Worm (Caenorhabditis elegans): ENCODE data around the gene hxk-3.

hxk-3 gene

DNA sequence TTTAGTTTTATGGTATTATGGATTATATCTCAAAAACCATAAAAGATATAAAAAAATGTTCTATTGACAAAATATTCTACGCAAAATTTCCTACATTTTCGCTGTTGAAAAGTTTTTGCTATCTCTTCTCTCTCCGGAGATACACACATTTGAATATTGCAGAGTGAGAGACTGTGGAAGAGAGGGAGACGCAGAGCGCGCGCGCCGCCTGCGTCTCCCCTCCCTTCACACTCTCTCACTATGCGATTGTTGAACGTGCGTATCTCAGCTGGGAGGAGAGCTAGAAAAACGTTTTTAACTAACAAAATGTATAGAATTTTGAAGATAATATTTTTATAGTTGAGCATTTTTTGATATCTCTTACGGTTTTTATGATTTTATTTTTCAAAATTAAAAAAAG lies 28.3 kb upstream of the hxk-3 start:
- TF ChIP-seq mep-1 (tag; optimal IDR thresholded peaks at IDR 0.05) (no peak), nhr-237 (tag; optimal IDR thresholded peaks at IDR 0.05) (no peak), mls-2 (tag; optimal IDR thresholded peaks at IDR 0.05) (no peak), lin-13 (tag; optimal IDR thresholded peaks at IDR 0.05) (no peak), hlh-1 (tag; optimal IDR thresholded peaks at IDR 0.05) (no peak), bed-3 (GFP tag; optimal IDR thresholded peaks at IDR 0.05) (no peak)

DNA sequence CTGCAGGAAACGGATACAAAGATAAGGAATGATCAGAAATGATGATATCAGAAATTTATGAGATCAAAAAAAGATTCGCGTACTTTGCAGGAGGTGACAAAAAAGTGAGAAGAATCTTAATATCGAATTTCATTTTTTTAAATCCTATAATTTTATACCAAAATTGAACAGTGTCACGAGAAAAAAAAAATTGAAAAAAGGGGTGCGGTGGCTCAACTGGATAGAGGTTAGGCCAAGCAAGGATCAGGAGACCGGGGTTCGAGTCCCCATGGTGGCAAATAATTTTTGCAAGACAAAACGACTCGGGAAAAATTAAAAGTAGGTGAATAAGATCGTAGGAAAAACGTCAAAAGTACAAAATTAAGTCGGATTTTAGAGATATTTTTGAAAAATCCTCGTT lies 27.1 kb upstream of the hxk-3 start:
- no peak for TF ChIP-seq elt-3 (tag; optimal IDR thresholded peaks at IDR 0.05)
- no peak for TF ChIP-seq ham-2 (GFP tag; optimal IDR thresholded peaks at IDR 0.05)

DNA sequence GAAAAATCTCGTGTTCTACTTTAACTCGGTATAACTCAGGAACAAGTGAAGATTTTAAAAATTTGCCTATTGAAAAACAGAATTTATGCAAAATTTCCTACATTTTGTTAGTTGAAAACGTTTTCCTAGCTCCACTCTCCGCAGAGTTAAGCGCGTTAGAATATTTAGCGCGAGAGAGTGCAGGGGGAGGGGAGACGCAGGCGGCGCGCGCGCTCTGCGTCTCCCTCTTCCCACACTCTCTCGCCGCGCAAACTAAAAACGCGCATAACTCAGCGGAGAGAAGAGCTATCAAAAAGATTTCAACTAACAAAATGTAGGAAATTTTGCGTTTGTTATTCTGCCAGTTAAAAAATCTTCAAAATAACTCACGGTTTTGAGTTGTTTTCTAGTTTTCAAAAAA lies 25.3 kb upstream of the hxk-3 start:
- TF ChIP-seq tbx-8 (GFP tag; optimal IDR thresholded peaks at IDR 0.05) (no peak), nhr-76 (tag; optimal IDR thresholded peaks at IDR 0.05) (no peak), unc-62 (GFP tag; optimal IDR thresholded peaks at IDR 0.05) (no peak), mep-1 (tag; optimal IDR thresholded peaks at IDR 0.05) (no peak), ceh-39 (tag; optimal IDR thresholded peaks at IDR 0.05) (no peak), ham-2 (GFP tag; optimal IDR thresholded peaks at IDR 0.05) (no peak), lin-13 (tag; optimal IDR thresholded peaks at IDR 0.05) (no peak), elt-1 (tag; optimal IDR thresholded peaks at IDR 0.05; ENCODE audit: borderline replicate concordance, insufficient read depth) (no peak)

DNA sequence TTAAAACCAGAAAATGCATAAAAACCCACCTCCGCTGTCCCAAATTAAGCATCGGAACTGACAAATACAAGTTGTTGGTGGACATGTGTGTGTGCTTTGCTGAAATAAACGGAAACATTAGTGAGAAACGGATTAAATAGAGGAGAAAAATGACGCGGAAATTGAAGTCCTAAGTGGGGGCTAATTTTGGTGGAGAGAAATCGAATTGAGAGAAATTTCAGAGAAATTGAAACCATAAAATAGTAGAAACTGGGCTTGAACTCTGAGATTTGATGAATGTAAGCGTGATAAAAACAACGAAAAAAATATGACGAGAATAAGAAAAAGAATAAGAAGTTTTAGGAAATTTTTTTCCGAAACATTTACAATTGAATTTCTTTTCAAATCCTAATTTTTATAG lies 22.4 kb upstream of the hxk-3 start, which contains the start of gene Y77E11A.12:
TSS of gene Y77E11A.12 (minus strand) at position 101 of the 400 bp plus-strand sequence.
- TF ChIP-seq cnd-1 (tag; optimal IDR thresholded peaks at IDR 0.05) (no peak), nhr-76 (tag; optimal IDR thresholded peaks at IDR 0.05) (no peak), ceh-39 (tag; optimal IDR thresholded peaks at IDR 0.05) (no peak), lsy-2 (tag; optimal IDR thresholded peaks at IDR 0.05) (no peak), elt-3 (tag; optimal IDR thresholded peaks at IDR 0.05) (no peak), sptf-1 (tag; optimal IDR thresholded peaks at IDR 0.05) (no peak), ham-2 (GFP tag; optimal IDR thresholded peaks at IDR 0.05) (no peak), bed-3 (GFP tag; optimal IDR thresholded peaks at IDR 0.05) (no peak), tbx-8 (GFP tag; optimal IDR thresholded peaks at IDR 0.05) (no peak), ceh-43 (GFP tag; optimal IDR thresholded peaks at IDR 0.05) (no peak), unc-62 (GFP tag; optimal IDR thresholded peaks at IDR 0.05) (no peak), M03D4.4 (tag; optimal IDR thresholded peaks at IDR 0.05) (no peak), drap-1 (GFP tag; optimal IDR thresholded peaks at IDR 0.05) (no peak)

DNA sequence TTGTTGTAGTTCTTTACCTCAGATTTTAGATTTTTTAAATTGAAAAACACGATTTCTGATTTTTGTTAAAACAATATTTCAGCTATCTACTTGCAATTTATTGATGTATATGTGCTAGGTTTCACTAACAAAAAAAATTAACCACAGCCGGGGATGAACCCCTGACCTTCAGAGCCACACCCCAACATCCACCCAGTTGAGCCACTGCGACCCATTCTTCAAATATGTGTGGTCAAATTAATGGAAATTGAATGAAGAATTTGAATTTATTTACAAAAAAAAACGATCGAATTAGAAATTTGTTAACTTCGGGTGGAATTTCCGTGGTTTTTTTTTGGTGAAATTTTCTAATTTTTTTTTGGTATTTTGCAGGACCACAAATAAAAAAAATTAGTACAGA lies 18.8 kb upstream of the hxk-3 start:
- no peak for TF ChIP-seq sptf-1 (tag; optimal IDR thresholded peaks at IDR 0.05)
- TF ChIP-seq nhr-12 (tag; optimal IDR thresholded peaks at IDR 0.05) = no peak
- TF ChIP-seq ces-1 (GFP tag; optimal IDR thresholded peaks at IDR 0.05) = no peak
- TF ChIP-seq ceh-39 (tag; optimal IDR thresholded peaks at IDR 0.05) = no peak
- TF ChIP-seq hlh-1 (tag; optimal IDR thresholded peaks at IDR 0.05) = no peak
- TF ChIP-seq nhr-28 (tag; optimal IDR thresholded peaks at IDR 0.05) = no peak
- TF ChIP-seq mls-2 (tag; optimal IDR thresholded peaks at IDR 0.05) = no peak
- no peak for TF ChIP-seq nhr-76 (tag; optimal IDR thresholded peaks at IDR 0.05)
- TF ChIP-seq blmp-1 (tag; optimal IDR thresholded peaks at IDR 0.05) = no peak
- TF ChIP-seq unc-62 (GFP tag; optimal IDR thresholded peaks at IDR 0.05) = no peak
- no peak for TF ChIP-seq lsy-2 (tag; optimal IDR thresholded peaks at IDR 0.05)
- TF ChIP-seq lin-13 (tag; optimal IDR thresholded peaks at IDR 0.05) = no peak
- no peak for TF ChIP-seq M03D4.4 (tag; optimal IDR thresholded peaks at IDR 0.05)
- no peak for TF ChIP-seq nhr-2 (tag; optimal IDR thresholded peaks at IDR 0.05)
- no peak for TF ChIP-seq tbx-8 (GFP tag; optimal IDR thresholded peaks at IDR 0.05)
- no peak for TF ChIP-seq nhr-237 (tag; optimal IDR thresholded peaks at IDR 0.05)
- TF ChIP-seq elt-1 (tag; optimal IDR thresholded peaks at IDR 0.05; ENCODE audit: borderline replicate concordance, insufficient read depth) = no peak
- no peak for TF ChIP-seq lin-32 (GFP tag; optimal IDR thresholded peaks at IDR 0.05)
- TF ChIP-seq elt-3 (tag; optimal IDR thresholded peaks at IDR 0.05) = no peak
- TF ChIP-seq unc-120 (tag; optimal IDR thresholded peaks at IDR 0.05; ENCODE audit: poor library complexity, severe bottlenecking) = no peak

DNA sequence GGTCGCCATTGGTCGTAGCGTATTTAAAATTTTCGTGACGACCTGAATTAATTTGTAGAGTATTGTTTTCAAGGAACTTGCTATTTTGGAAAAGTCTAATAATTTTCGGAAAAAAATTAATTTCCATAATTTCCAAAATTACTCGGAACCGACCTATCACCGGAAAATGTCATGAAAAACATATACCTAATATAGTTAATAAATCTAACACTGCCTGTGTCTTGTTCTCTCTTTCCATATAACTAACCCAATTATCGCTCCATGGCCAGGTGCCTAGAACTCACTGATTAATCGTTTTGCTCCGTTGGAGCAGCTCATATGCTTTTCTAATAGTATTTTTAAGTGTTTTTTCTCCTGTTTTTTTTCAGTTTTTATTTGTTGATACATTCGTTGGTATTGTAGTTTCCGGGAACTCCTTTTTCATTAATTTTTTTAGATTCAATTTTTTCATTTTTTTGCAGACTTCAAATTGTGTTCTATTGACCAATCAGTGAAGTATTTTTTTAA lies 12.4 kb upstream of the hxk-3 start, which contains the start of gene Y77E11A.16:
TSS of gene Y77E11A.16 (plus strand) at position 457 of the 507 bp plus-strand sequence.
- TF ChIP-seq lin-13 (tag; optimal IDR thresholded peaks at IDR 0.05) = no peak
- TF ChIP-seq bed-3 (GFP tag; optimal IDR thresholded peaks at IDR 0.05) = no peak
- TF ChIP-seq mab-5 (tag; optimal IDR thresholded peaks at IDR 0.05) = no peak
- TF ChIP-seq elt-1 (tag; optimal IDR thresholded peaks at IDR 0.05; ENCODE audit: borderline replicate concordance, insufficient read depth) = no peak
- TF ChIP-seq ham-2 (GFP tag; optimal IDR thresholded peaks at IDR 0.05) = no peak
- no peak for TF ChIP-seq zip-8 (tag; optimal IDR thresholded peaks at IDR 0.05)
- no peak for TF ChIP-seq nhr-28 (tag; optimal IDR thresholded peaks at IDR 0.05)
- TF ChIP-seq nhr-12 (tag; optimal IDR thresholded peaks at IDR 0.05) = no peak
- no peak for TF ChIP-seq lin-32 (GFP tag; optimal IDR thresholded peaks at IDR 0.05)
- no peak for TF ChIP-seq ceh-43 (GFP tag; optimal IDR thresholded peaks at IDR 0.05)
